Worm (Caenorhabditis elegans) whole organism, young adult: ENCODE data around the gene F53B7.4.

Experiments used
- F37B4.10 ChIP-seq: fragments of 200-800 bp; sonication (Bioruptor generic); IDR thresholded peaks from 2 replicates; pipeline ENCODE4 v1.3.6; 2022; ENCODE audit warnings: missing genetic modification characterization, missing compliant biosample characterization
- F49E8.2 ChIP-seq: sonication (generic microtip); optimal IDR thresholded peaks from 3 replicates; lab custom pipeline; 2017; ENCODE audit warnings: missing genetic modification characterization, mild to moderate bottlenecking, missing compliant biosample characterization, antibody characterized with exemption, moderate library complexity; ENCODE audit not compliant: insufficient read depth
- F52B5.7 ChIP-seq: sonication (generic microtip); optimal IDR thresholded peaks from 2 replicates; lab custom pipeline; 2016; ENCODE audit warnings: mild to moderate bottlenecking, missing genetic modification characterization, missing compliant biosample characterization
- K12H6.12 ChIP-seq: fragments of 200-800 bp; sonication (Bioruptor generic); optimal IDR thresholded peaks from 2 replicates; lab custom pipeline; 2018; ENCODE audit warnings: mild to moderate bottlenecking, missing genetic modification characterization, missing compliant biosample characterization
- Y56A3A.18 ChIP-seq: fragments of 200-800 bp; sonication (Bioruptor generic); IDR thresholded peaks from 2 replicates; pipeline ENCODE4 v1.3.6; 2022; ENCODE audit warnings: missing genetic modification reagents, missing genetic modification characterization, missing compliant biosample characterization
- aptf-3 ChIP-seq: fragments of 200-800 bp; sonication (Bioruptor generic); IDR thresholded peaks from 2 replicates; pipeline ENCODE4 v1.3.6; 2022; ENCODE audit warnings: missing genetic modification characterization, missing compliant biosample characterization
- atf-7 ChIP-seq: sonication (generic microtip); optimal IDR thresholded peaks from 2 replicates; lab custom pipeline; 2017; ENCODE audit warnings: mild to moderate bottlenecking, missing genetic modification characterization, missing compliant biosample characterization
- attf-6 ChIP-seq: fragments of 200-800 bp; sonication (Bioruptor generic); IDR thresholded peaks from 2 replicates; pipeline ENCODE4 v1.3.6; 2022; ENCODE audit warnings: missing genetic modification reagents, missing genetic modification characterization, missing compliant biosample characterization
- bed-1 ChIP-seq: fragments of 200-800 bp; sonication (Bioruptor generic); IDR thresholded peaks from 2 replicates; pipeline ENCODE4 v1.3.6; 2022; ENCODE audit warnings: missing genetic modification reagents, missing genetic modification characterization, missing compliant biosample characterization
- cebp-2 ChIP-seq: fragments of 200-800 bp; sonication (Bioruptor generic); IDR thresholded peaks from 2 replicates; pipeline ENCODE4 v1.3.6; 2022; ENCODE audit warnings: missing genetic modification characterization, missing compliant biosample characterization
- ceh-27 ChIP-seq: fragments of 200-800 bp; sonication (Bioruptor generic); optimal IDR thresholded peaks from 2 replicates; lab custom pipeline; 2018; ENCODE audit warnings: mild to moderate bottlenecking, missing genetic modification characterization, moderate library complexity, missing compliant biosample characterization
- ceh-91 ChIP-seq: fragments of 200-800 bp; sonication (Bioruptor generic); IDR thresholded peaks from 2 replicates; pipeline ENCODE4 v1.3.6; 2022; ENCODE audit warnings: missing genetic modification reagents, missing genetic modification characterization, missing compliant biosample characterization
- efl-1 ChIP-seq: fragments of 150-350 bp; optimal IDR thresholded peaks from 2 replicates; lab custom pipeline; 2014; ENCODE audit warnings: missing biosample characterization, missing genetic modification reagents, missing genetic modification characterization
- hmg-1.2 ChIP-seq: fragments of 200-800 bp; sonication (Bioruptor generic); IDR thresholded peaks from 2 replicates; pipeline ENCODE4 v1.3.6; 2022; ENCODE audit warnings: missing genetic modification reagents, missing genetic modification characterization, missing compliant biosample characterization
- let-607 ChIP-seq, 2 experiments: fragments of 200-800 bp in 1 of 2; sonication (Bioruptor generic) in 1 of 2; sonication (generic microtip) in 1 of 2; optimal IDR thresholded peaks; 2 replicates each; lab custom pipeline; 2016 to 2018; ENCODE audit warnings: mild to moderate bottlenecking in 2 of 2, missing compliant biosample characterization in 2 of 2, missing genetic modification characterization in 2 of 2, moderate library complexity in 2 of 2, missing genotype in 1 of 2
- lin-26 ChIP-seq: fragments of 200-800 bp; sonication (Bioruptor generic); IDR thresholded peaks from 2 replicates; pipeline ENCODE4 v1.3.6; 2022; ENCODE audit warnings: missing genetic modification reagents, missing genetic modification characterization, missing compliant biosample characterization
- lin-54 ChIP-seq: fragments of 200-800 bp; sonication (Bioruptor generic); optimal IDR thresholded peaks from 2 replicates; lab custom pipeline; 2018; ENCODE audit warnings: mild to moderate bottlenecking, missing genetic modification characterization, missing compliant biosample characterization
- madf-3 ChIP-seq: fragments of 200-800 bp; sonication (Bioruptor generic); IDR thresholded peaks from 2 replicates; pipeline ENCODE4 v1.3.6; 2022; ENCODE audit warnings: missing genetic modification reagents, missing genetic modification characterization, missing compliant biosample characterization
- madf-8 ChIP-seq: fragments of 200-800 bp; sonication (Bioruptor generic); conservative IDR thresholded peaks from 2 replicates; pipeline ENCODE4 v1.3.6; 2022; ENCODE audit warnings: missing genetic modification reagents, missing genetic modification characterization, missing compliant biosample characterization
- mel-28 ChIP-seq: sonication (generic microtip); optimal IDR thresholded peaks from 2 replicates; lab custom pipeline; 2016; ENCODE audit warnings: borderline replicate concordance, mild to moderate bottlenecking, missing genetic modification characterization, missing compliant biosample characterization
- mes-4 ChIP-seq: sonication (generic microtip); optimal IDR thresholded peaks from 2 replicates; lab custom pipeline; 2016; ENCODE audit warnings: missing genotype, missing genetic modification characterization, missing compliant biosample characterization
- nhr-27 ChIP-seq: fragments of 200-800 bp; sonication (Bioruptor generic); optimal IDR thresholded peaks from 2 replicates; lab custom pipeline; 2018; ENCODE audit warnings: mild to moderate bottlenecking, missing genetic modification characterization, moderate library complexity, missing compliant biosample characterization
- nhr-80 ChIP-seq: sonication (generic microtip); optimal IDR thresholded peaks from 2 replicates; lab custom pipeline; 2016; ENCODE audit warnings: missing genetic modification characterization, missing compliant biosample characterization
- nhr-90 ChIP-seq: sonication (generic microtip); optimal IDR thresholded peaks from 2 replicates; lab custom pipeline; 2016; ENCODE audit warnings: missing genotype, mild to moderate bottlenecking, missing genetic modification characterization, missing compliant biosample characterization
- pha-4 ChIP-seq: fragments of 150-350 bp; sonication (generic microtip); optimal IDR thresholded peaks from 2 replicates; lab custom pipeline; 2014; ENCODE audit warnings: missing biosample characterization, missing genetic modification reagents, missing genetic modification characterization
- sea-2 ChIP-seq: fragments of 200-800 bp; sonication (Bioruptor generic); IDR thresholded peaks from 2 replicates; pipeline ENCODE4 v1.3.6; 2022; ENCODE audit warnings: missing genetic modification characterization, missing compliant biosample characterization
- snpc-3.4 ChIP-seq: sonication (generic microtip); optimal IDR thresholded peaks from 2 replicates; lab custom pipeline; 2017; ENCODE audit warnings: missing genetic modification characterization, mild to moderate bottlenecking, missing compliant biosample characterization, antibody characterized with exemption, moderate library complexity, missing genotype, missing genetic modification reagents
- snpc-4 ChIP-seq, 5 experiments: fragments of 150-350 bp in 1 of 5; sonication (generic microtip) in 4 of 5; optimal IDR thresholded peaks; 2 replicates each; lab custom pipeline; 2014 to 2018; ENCODE audit warnings: missing genetic modification characterization in 5 of 5, missing biosample characterization in 3 of 5, antibody characterized with exemption in 2 of 5, mild to moderate bottlenecking in 2 of 5, missing compliant biosample characterization in 2 of 5, missing genotype in 2 of 5, moderate library complexity in 2 of 5, missing genetic modification reagents in 1 of 5
- tbp1 ChIP-seq: fragments of 200-800 bp; sonication (Bioruptor generic); optimal IDR thresholded peaks from 2 replicates; lab custom pipeline; 2018; ENCODE audit warnings: mild to moderate bottlenecking, missing genetic modification characterization, missing compliant biosample characterization
- tlf-1 ChIP-seq: fragments of 200-800 bp; sonication (Bioruptor generic); optimal IDR thresholded peaks from 2 replicates; lab custom pipeline; 2018; ENCODE audit warnings: mild to moderate bottlenecking, missing genetic modification characterization, missing compliant biosample characterization
- unc-130 ChIP-seq: sonication (generic microtip); optimal IDR thresholded peaks from 2 replicates; lab custom pipeline; 2016; ENCODE audit warnings: missing genetic modification reagents, missing genetic modification characterization, missing compliant biosample characterization
- ztf-25 ChIP-seq: fragments of 200-800 bp; sonication (Bioruptor generic); IDR thresholded peaks from 2 replicates; pipeline ENCODE4 v1.3.6; 2022; ENCODE audit warnings: missing genetic modification reagents, missing genetic modification characterization, missing compliant biosample characterization

The F53B7.4 gene

DNA sequence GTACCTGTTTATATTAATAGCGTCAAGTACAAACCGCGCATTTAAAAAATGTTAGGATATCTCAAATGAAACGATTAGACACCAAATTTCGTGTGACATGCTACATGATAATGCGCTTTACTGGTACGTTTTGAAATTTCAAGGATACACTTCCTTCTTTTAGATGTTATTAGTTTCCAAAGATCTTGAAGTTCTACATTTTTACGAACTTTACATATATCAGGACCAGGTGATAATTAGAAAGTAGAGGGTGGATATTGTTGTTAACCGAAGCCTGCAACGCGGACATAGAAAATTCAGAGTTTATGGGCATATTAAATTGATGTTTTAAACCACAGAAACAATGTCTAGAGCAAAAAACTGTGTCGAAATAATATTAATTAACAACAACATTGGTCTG, 10.8 kb upstream of the F53B7.4 start:
- no peak for TF ChIP-seq pha-4 (tag; lab: Kevin White, UChicago)
- no peak for TF ChIP-seq attf-6 (GFP tag; lab: Robert Waterston, UW)
- TF ChIP-seq let-607 (tag; optimal IDR thresholded peaks at IDR 0.05; lab: Kevin White, UChicago): no peak
- no peak for TF ChIP-seq K12H6.12 (tag; lab: Kevin White, UChicago)
- no peak for TF ChIP-seq unc-130 (GFP tag; lab: Kevin White, UChicago)
- no peak for TF ChIP-seq hmg-1.2 (GFP tag; lab: Robert Waterston, UW)
- no peak for TF ChIP-seq Y56A3A.18 (GFP tag; lab: Robert Waterston, UW)
- TF ChIP-seq ceh-91 (GFP tag; lab: Robert Waterston, UW): no peak
- TF ChIP-seq F52B5.7 (tag; lab: Kevin White, UChicago): no peak
- TF ChIP-seq atf-7 (tag; lab: Kevin White, UChicago): no peak
- TF ChIP-seq ztf-25 (GFP tag; lab: Robert Waterston, UW): no peak
- no peak for TF ChIP-seq tlf-1 (GFP tag; lab: Kevin White, UChicago)
- TF ChIP-seq snpc-3.4: no peak
- TF ChIP-seq nhr-27 (tag; lab: Kevin White, UChicago): no peak
- TF ChIP-seq bed-1 (GFP tag; lab: Robert Waterston, UW): no peak
- TF ChIP-seq aptf-3: no peak
- no peak for TF ChIP-seq snpc-4 (GFP tag; optimal IDR thresholded peaks at IDR 0.05; lab: Kevin White, UChicago)
- TF ChIP-seq snpc-4 (tag; optimal IDR thresholded peaks at IDR 0.05; lab: Kevin White, UChicago): no peak
- TF ChIP-seq madf-8 (GFP tag; lab: Robert Waterston, UW): no peak

DNA sequence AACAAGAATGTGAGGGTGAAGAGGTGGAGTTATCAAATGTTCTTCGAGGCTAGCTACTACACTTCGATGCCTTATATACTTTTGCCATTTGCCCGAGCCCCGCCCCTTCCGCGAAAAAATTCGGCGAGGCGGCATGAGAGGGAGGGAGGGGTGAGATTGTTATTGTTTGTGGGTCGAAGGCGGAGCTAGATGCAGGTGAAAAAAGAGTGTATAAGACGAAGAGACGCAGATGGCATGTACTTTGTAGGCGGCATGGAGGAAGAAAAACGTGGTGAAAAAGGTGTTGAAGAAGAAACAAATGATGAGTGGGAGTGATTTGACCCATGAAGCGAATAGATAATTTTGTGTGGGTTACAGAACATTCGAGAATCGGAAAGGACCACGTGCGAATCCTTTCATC, 10.1 kb upstream of the F53B7.4 start, which contains the start of gene C13G3.1:
Gene C13G3.1 (minus strand): TSS at position 47 of the 400 bp plus-strand sequence.
- peak; percentile 62 for TF ChIP-seq hmg-1.2 (GFP tag; lab: Robert Waterston, UW)
- TF ChIP-seq attf-6 (GFP tag; lab: Robert Waterston, UW): no peak

DNA sequence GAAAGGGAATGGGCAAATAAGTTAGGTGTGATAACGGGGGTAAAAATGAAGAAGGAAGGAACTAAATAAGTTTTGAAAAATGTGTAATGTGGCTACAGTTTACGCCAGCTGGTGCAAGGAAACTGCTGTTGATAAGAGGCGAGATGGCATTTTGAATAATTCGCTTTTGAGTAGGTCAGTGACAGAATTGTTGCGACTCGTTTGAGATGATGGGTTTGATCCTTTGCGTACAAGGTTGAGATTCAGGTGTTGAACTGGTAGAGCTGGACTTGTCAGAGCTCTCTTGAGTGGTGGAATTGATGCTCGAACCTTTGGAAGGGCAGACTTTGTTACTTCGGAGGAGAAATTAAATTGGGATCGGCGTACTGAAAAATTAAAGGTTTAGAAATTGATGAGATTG, 9.5 kb upstream of the F53B7.4 start:
- TF ChIP-seq lin-26 (GFP tag; lab: Robert Waterston, UW) (0 out of 2 replicates have a peak, but pooled peaks have one; percentile 30), cebp-2 (GFP tag; lab: Robert Waterston, UW) (no peak), nhr-80 (tag; lab: Kevin White, UChicago) (peak; percentile 13), tbp1 (GFP tag; lab: Kevin White, UChicago) (no peak), sea-2 (no peak), unc-130 (GFP tag; lab: Kevin White, UChicago) (no peak), efl-1 (GFP tag; lab: Kevin White, UChicago) (no peak), F49E8.2 (tag; lab: Kevin White, UChicago) (no peak)

DNA sequence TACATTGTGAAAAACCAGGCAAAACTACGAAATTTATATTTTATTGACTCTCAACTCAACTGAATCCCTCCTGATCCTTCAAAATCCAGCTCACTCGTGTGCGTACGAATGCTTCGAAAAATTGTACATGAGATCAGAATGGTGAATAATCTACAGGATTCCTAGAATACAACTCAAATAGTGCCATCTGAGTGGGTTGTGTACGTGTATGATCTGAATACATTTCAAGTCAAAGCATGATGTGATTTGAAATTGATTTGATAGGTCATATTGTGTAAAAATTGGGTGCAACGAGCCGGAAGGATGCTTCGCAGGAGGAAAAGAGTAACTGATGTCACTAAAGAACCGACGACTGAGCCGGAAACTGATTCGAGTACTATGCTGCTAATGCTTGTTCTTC, 8.4 kb upstream of the F53B7.4 start:
- no peak for TF ChIP-seq nhr-90
- TF ChIP-seq lin-54 (GFP tag; lab: Kevin White, UChicago): no peak
- no peak for TF ChIP-seq ceh-27 (GFP tag; lab: Kevin White, UChicago)
- no peak for TF ChIP-seq madf-3 (GFP tag; lab: Robert Waterston, UW)
- no peak for TF ChIP-seq mel-28 (tag; lab: Kevin White, UChicago)
- TF ChIP-seq attf-6 (GFP tag; lab: Robert Waterston, UW): no peak
- TF ChIP-seq mes-4 (tag; lab: Kevin White, UChicago): no peak
- no peak for TF ChIP-seq F37B4.10
- TF ChIP-seq lin-26 (GFP tag; lab: Robert Waterston, UW): no peak
